Worm (Caenorhabditis elegans) whole organism, L1 larva: Measurements from ENCODE around the gene Y14H12B.1.

Experiments
- efl-1 ChIP-seq, 4 experiments: fragments of 150-350 bp; optimal IDR thresholded peaks in 3 of 4; peaks in 1 of 4; 1 replicate in 1 of 4; 2 replicates in 3 of 4; lab custom pipeline; 2014; ENCODE audit warnings: missing biosample characterization in 2 of 4, missing genetic modification characterization in 2 of 4, missing genetic modification reagents in 2 of 4
- elt-3 ChIP-seq, 6 experiments: fragments of 150-350 bp in 1 of 6; sonication (generic microtip); optimal IDR thresholded peaks; 2 replicates each; lab custom pipeline; 2017 to 2018; ENCODE audit warnings: missing biosample characterization in 6 of 6, missing genetic modification characterization in 6 of 6, inconsistent platforms in 1 of 6
- fos-1 ChIP-seq: fragments of 150-350 bp; optimal IDR thresholded peaks from 2 replicates; lab custom pipeline; 2014; ENCODE audit warnings: missing biosample characterization, missing genetic modification characterization
- lin-15B ChIP-seq: fragments of 150-350 bp; sonication (generic microtip); optimal IDR thresholded peaks from 3 replicates; lab custom pipeline; 2014; ENCODE audit warnings: missing biosample characterization, missing genetic modification characterization
- nhr-76 ChIP-seq: sonication (generic microtip); optimal IDR thresholded peaks from 2 replicates; lab custom pipeline; 2017; ENCODE audit warnings: missing biosample characterization, missing genetic modification characterization
- pqm-1 ChIP-seq: sonication (generic microtip); optimal IDR thresholded peaks from 3 replicates; lab custom pipeline; 2017; ENCODE audit warnings: missing biosample characterization, missing genetic modification characterization
- skn-1 ChIP-seq: fragments of 150-350 bp; optimal IDR thresholded peaks from 2 replicates; lab custom pipeline; 2014; ENCODE audit warnings: missing biosample characterization, missing genetic modification characterization
- tbx-2 ChIP-seq: sonication (generic microtip); optimal IDR thresholded peaks from 2 replicates; lab custom pipeline; 2016; ENCODE audit warnings: missing genetic modification characterization, missing compliant biosample characterization
- unc-86 ChIP-seq: sonication (generic microtip); optimal IDR thresholded peaks from 2 replicates; lab custom pipeline; 2016; ENCODE audit warnings: missing genetic modification characterization, missing compliant biosample characterization
- ztf-11 ChIP-seq, 2 experiments: sonication (generic microtip); optimal IDR thresholded peaks; 2 replicates each; lab custom pipeline; 2016 to 2017; ENCODE audit warnings: missing genetic modification characterization in 2 of 2, missing biosample characterization in 1 of 2, missing compliant biosample characterization in 1 of 2

DNA sequence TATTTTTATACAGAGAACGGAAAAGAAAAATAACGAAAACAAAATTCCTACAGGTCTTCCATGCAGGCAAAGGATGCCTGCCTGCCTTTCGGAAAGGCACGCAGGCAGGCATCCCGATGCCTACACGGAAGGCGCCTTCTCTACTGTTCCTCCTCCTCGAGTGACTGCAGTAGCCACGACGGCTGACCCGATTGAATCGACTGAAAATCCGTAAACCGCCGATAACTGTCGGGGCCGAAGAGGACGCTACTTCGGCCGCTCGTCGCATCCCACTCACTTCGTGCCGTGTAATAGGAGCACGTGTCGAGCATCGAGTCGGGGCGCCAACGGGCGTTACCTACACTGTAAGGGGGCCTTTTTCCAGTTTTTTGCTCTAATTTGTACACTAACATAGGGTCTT is 13.6 kb upstream of the Y14H12B.1 start:
- TF ChIP-seq ztf-11 (tag; optimal IDR thresholded peaks at IDR 0.05; lab: Kevin White, UChicago): no peak
- no peak for TF ChIP-seq elt-3 (tag; optimal IDR thresholded peaks at IDR 0.05; lab: Kevin White, UChicago)
- TF ChIP-seq pqm-1: no peak
- TF ChIP-seq efl-1 (optimal IDR thresholded peaks at IDR 0.05; lab: Kevin White, UChicago): no peak
- TF ChIP-seq efl-1 (GFP tag; optimal IDR thresholded peaks at IDR 0.05 in 1 of 2; lab: Kevin White, UChicago): no peak
- TF ChIP-seq tbx-2 (tag; lab: Kevin White, UChicago): no peak
- TF ChIP-seq lin-15B (tag; lab: Kevin White, UChicago): no peak
- TF ChIP-seq skn-1 (tag; lab: Kevin White, UChicago): no peak
- TF ChIP-seq fos-1 (tag; lab: Kevin White, UChicago): no peak
- no peak for TF ChIP-seq nhr-76
- no peak for TF ChIP-seq unc-86 (tag; lab: Kevin White, UChicago)
